Fruit fly (Drosophila melanogaster) whole organism, wandering third instar larva: ENCODE measurements around the gene wake.

Source experiments
- Abd-B ChIP-seq: fragments of >200 bp; optimal IDR thresholded peaks from 2 replicates; lab custom pipeline; 2017; ENCODE audit warnings: missing biosample characterization, missing genetic modification characterization
- CG32264 ChIP-seq: fragments of 200-800 bp; sonication (Bioruptor generic); optimal IDR thresholded peaks from 2 replicates; lab custom pipeline; 2016; ENCODE audit warnings: missing biosample characterization, missing genetic modification characterization
- CG9705 ChIP-seq: fragments of 200-800 bp; sonication (Bioruptor generic); optimal IDR thresholded peaks from 2 replicates; lab custom pipeline; 2018; ENCODE audit warnings: missing biosample characterization, mild to moderate bottlenecking, missing genetic modification characterization
- CrebA ChIP-seq: fragments of 200-800 bp; sonication (Bioruptor generic); optimal IDR thresholded peaks from 2 replicates; lab custom pipeline; 2016; ENCODE audit warnings: missing biosample characterization, mild to moderate bottlenecking, missing genetic modification characterization, borderline replicate concordance
- Dfd ChIP-seq: fragments of >200 bp; optimal IDR thresholded peaks from 2 replicates; lab custom pipeline; 2017; ENCODE audit warnings: missing biosample characterization, missing genetic modification characterization
- GATAd ChIP-seq: sonication (Bioruptor generic); optimal IDR thresholded peaks from 2 replicates; lab custom pipeline; 2016; ENCODE audit warnings: missing biosample characterization, missing genetic modification characterization
- HLH106 ChIP-seq: fragments of 200-800 bp; optimal IDR thresholded peaks from 3 replicates; lab custom pipeline; 2019; ENCODE audit warnings: missing biosample characterization, mild to moderate bottlenecking, missing genetic modification characterization, moderate library complexity
- Hnf4 ChIP-seq: fragments of 200-800 bp; sonication (Bioruptor generic); optimal IDR thresholded peaks from 2 replicates; lab custom pipeline; 2016; ENCODE audit warnings: missing biosample characterization, mild to moderate bottlenecking, missing genetic modification characterization
- Hr83 ChIP-seq: fragments of 200-300 bp; sonication (Bioruptor generic); optimal IDR thresholded peaks from 2 replicates; lab custom pipeline; 2016; ENCODE audit warnings: missing biosample characterization, mild to moderate bottlenecking, missing genetic modification characterization, moderate library complexity; ENCODE audit not compliant: poor library complexity, severe bottlenecking
- Jra ChIP-seq: sonication (Bioruptor generic); optimal IDR thresholded peaks from 2 replicates; lab custom pipeline; 2016; ENCODE audit warnings: missing biosample characterization, missing genetic modification characterization
- Mio ChIP-seq: sonication (Bioruptor generic); optimal IDR thresholded peaks from 2 replicates; lab custom pipeline; 2016; ENCODE audit warnings: missing biosample characterization, missing genetic modification characterization
- Myc ChIP-seq: fragments of >200 bp; optimal IDR thresholded peaks from 2 replicates; lab custom pipeline; 2017
- N ChIP-seq: fragments of >200 bp; optimal IDR thresholded peaks from 2 replicates; lab custom pipeline; 2018; ENCODE audit warnings: missing biosample characterization, missing external identifiers, missing genetic modification characterization
- Rel ChIP-seq, 2 experiments: fragments of 200-800 bp; sonication (Bioruptor generic) in 1 of 2; optimal IDR thresholded peaks; 2 replicates in 1 of 2; 3 replicates in 1 of 2; lab custom pipeline; 2016 to 2019; ENCODE audit warnings: mild to moderate bottlenecking in 2 of 2, missing biosample characterization in 2 of 2, missing genetic modification characterization in 2 of 2, moderate library complexity in 1 of 2
- Sp1 ChIP-seq: fragments of 200-800 bp; sonication (Bioruptor generic); optimal IDR thresholded peaks from 3 replicates; lab custom pipeline; 2019; ENCODE audit warnings: missing biosample characterization, mild to moderate bottlenecking, missing genetic modification characterization, moderate library complexity
- Vsx2 ChIP-seq: fragments of 200-300, 225-300 bp; sonication (Bioruptor generic); optimal IDR thresholded peaks from 2 replicates; lab custom pipeline; 2018; ENCODE audit warnings: missing biosample characterization, missing genetic modification characterization; ENCODE audit not compliant: partially characterized antibody
- br ChIP-seq: fragments of 200-800 bp; sonication (Bioruptor generic); optimal IDR thresholded peaks from 2 replicates; lab custom pipeline; 2016; ENCODE audit warnings: missing biosample characterization, missing genetic modification characterization
- brk ChIP-seq: fragments of 200-800 bp; sonication (Bioruptor generic); optimal IDR thresholded peaks from 2 replicates; lab custom pipeline; 2016; ENCODE audit warnings: missing biosample characterization, mild to moderate bottlenecking, missing genetic modification characterization
- dl ChIP-seq, 2 experiments: fragments of 175-275, 200-275 bp in 1 of 2; fragments of 200-275 bp in 1 of 2; sonication (Bioruptor generic); optimal IDR thresholded peaks; lab custom pipeline; 2018; ENCODE audit warnings: mild to moderate bottlenecking in 2 of 2, missing biosample characterization in 2 of 2, missing genetic modification characterization in 2 of 2, moderate library complexity in 2 of 2; ENCODE audit not compliant: partially characterized antibody in 2 of 2, insufficient read depth in 1 of 2
- dmrt93B ChIP-seq: fragments of 200-800 bp; sonication (Bioruptor generic); optimal IDR thresholded peaks from 2 replicates; lab custom pipeline; 2018; ENCODE audit warnings: missing biosample characterization, mild to moderate bottlenecking, missing genetic modification characterization
- foxo ChIP-seq, 2 experiments: fragments of 200-800 bp; sonication (Bioruptor generic); optimal IDR thresholded peaks; 2 replicates in 1 of 2; 3 replicates in 1 of 2; lab custom pipeline; 2016 to 2017; ENCODE audit warnings: missing biosample characterization in 2 of 2, missing genetic modification characterization in 2 of 2
- fru ChIP-seq: fragments of 200-800 bp; sonication (Bioruptor generic); optimal IDR thresholded peaks from 3 replicates; lab custom pipeline; 2016; ENCODE audit warnings: missing biosample characterization, mild to moderate bottlenecking, missing genetic modification characterization
- h ChIP-seq: fragments of 200-800 bp; sonication (Bioruptor generic); optimal IDR thresholded peaks from 3 replicates; lab custom pipeline; 2016; ENCODE audit warnings: missing biosample characterization, mild to moderate bottlenecking, missing genetic modification characterization
- jim ChIP-seq: fragments of 175-275, 200-325 bp; sonication (Bioruptor generic); optimal IDR thresholded peaks from 2 replicates; lab custom pipeline; 2016; ENCODE audit warnings: missing biosample characterization, mild to moderate bottlenecking, missing genetic modification characterization
- lola ChIP-seq: fragments of >200 bp; optimal IDR thresholded peaks from 2 replicates; lab custom pipeline; 2017; ENCODE audit warnings: missing biosample characterization, missing genetic modification characterization
- pan ChIP-seq: fragments of >200 bp; optimal IDR thresholded peaks from 2 replicates; lab custom pipeline; 2017
- rgr ChIP-seq: fragments of 200-800 bp; sonication (Bioruptor generic); optimal IDR thresholded peaks from 3 replicates; lab custom pipeline; 2016; ENCODE audit warnings: missing biosample characterization, mild to moderate bottlenecking, missing genetic modification characterization
- sage ChIP-seq: fragments of 200-800 bp; sonication (Bioruptor generic); optimal IDR thresholded peaks from 2 replicates; lab custom pipeline; 2016; ENCODE audit warnings: missing biosample characterization, mild to moderate bottlenecking, missing genetic modification characterization
- tai ChIP-seq: sonication (Bioruptor generic); optimal IDR thresholded peaks from 2 replicates; lab custom pipeline; 2016; ENCODE audit warnings: missing biosample characterization, missing genetic modification characterization
- usp ChIP-seq: fragments of >200 bp; optimal IDR thresholded peaks from 2 replicates; lab custom pipeline; 2017; ENCODE audit warnings: missing biosample characterization, missing genetic modification characterization
- woc ChIP-seq: sonication (Bioruptor generic); optimal IDR thresholded peaks from 2 replicates; lab custom pipeline; 2016; ENCODE audit warnings: missing biosample characterization, mild to moderate bottlenecking, missing genetic modification characterization

Gene wake

DNA sequence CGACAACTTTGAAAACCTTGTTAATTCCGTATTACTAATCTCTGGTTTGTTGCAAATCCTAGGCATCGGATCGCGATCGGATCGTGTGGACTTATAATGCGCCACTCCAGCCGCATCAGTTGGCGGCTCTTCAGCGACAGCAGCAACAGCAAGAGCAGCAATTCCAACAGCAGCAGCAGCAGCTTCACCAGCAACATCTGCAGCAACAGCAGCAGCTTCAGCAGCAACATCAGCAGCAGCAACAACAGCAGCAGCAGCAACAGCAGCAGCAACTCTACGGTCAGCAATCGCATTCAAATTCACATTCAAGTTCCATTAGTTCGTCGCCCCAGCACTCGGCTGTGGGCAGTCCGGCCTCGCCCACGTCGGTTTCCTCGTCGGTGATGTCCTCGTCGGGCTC, 36.8 kb upstream of the wake start:
- no peak for TF ChIP-seq fru (GFP tag; lab: Kevin White, UChicago)
- peak; percentile 90 for TF ChIP-seq Dfd (GFP tag; lab: Kevin White, UChicago)

DNA sequence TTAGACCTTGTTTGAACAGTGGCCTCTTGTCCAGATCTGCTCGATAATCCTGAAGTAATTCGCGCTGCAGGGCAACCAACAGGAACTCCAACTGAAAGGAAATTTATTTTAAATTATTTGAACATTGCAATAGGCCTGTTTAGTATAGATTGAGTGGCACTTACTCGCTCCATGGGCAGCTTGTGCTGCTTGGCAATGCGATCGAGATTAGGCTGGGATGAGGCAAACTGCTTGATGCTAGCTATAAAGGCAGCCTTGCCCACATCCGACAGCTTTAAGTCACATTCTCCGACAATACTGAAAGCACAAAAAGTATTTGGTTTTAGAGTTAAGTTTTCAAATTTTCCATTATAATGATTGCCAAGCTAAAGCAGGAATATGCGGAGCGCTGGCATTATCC, 30.4 kb upstream of the wake start, which contains the start of gene CG13843:
CG13843 (plus strand) TSS at position 301 of the 400 bp plus-strand sequence.
- TF ChIP-seq pan (lab: Kevin White, UChicago) (no peak), Rel (GFP tag; optimal IDR thresholded peaks at IDR 0.05; lab: Kevin White, UChicago) (no peak), Rel (tag; optimal IDR thresholded peaks at IDR 0.05; lab: Kevin White, UChicago) (no peak), CrebA (no peak), h (GFP tag; lab: Kevin White, UChicago) (no peak), CG9705 (GFP tag; lab: Kevin White, UChicago) (no peak), Mio (GFP tag; lab: Kevin White, UChicago) (no peak), dl (GFP tag; optimal IDR thresholded peaks at IDR 0.05; lab: Kevin White, UChicago; ENCODE audit: insufficient read depth in 1 of 2, partially characterized antibody in 2 of 2) (no peak), br (no peak), Hr83 (no peak), foxo (GFP tag; optimal IDR thresholded peaks at IDR 0.05; lab: Kevin White, UChicago) (no peak), Hnf4 (GFP tag; lab: Kevin White, UChicago) (no peak), woc (GFP tag; lab: Kevin White, UChicago) (no peak), rgr (GFP tag; lab: Kevin White, UChicago) (no peak)

- TF ChIP-seq Vsx2, result no peak
- TF ChIP-seq brk (GFP tag; lab: Kevin White, UChicago), result no peak
- no peak for TF ChIP-seq foxo (GFP tag; optimal IDR thresholded peaks at IDR 0.05; lab: Kevin White, UChicago)
Observed at dm6 chr3R:22613448-22613847, 26.2 kb upstream of the wake start, which contains the start of the genes CG31156 and mRRF2. CG31156 (minus strand) TSS chr3R:22613656. mRRF2 (plus strand) TSS chr3R:22613686.

- no peak for TF ChIP-seq usp
- no peak for TF ChIP-seq tai (GFP tag; lab: Kevin White, UChicago)
- no peak for TF ChIP-seq CG32264 (GFP tag; lab: Kevin White, UChicago)
- no peak for TF ChIP-seq HLH106 (tag; lab: Kevin White, UChicago)
- TF ChIP-seq Myc (lab: Kevin White, UChicago), result no peak
- TF ChIP-seq Sp1, result no peak
- TF ChIP-seq jim (GFP tag; lab: Kevin White, UChicago), result no peak
- no peak for TF ChIP-seq rgr (GFP tag; lab: Kevin White, UChicago)
- no peak for TF ChIP-seq sage (GFP tag; lab: Kevin White, UChicago)
- no peak for TF ChIP-seq dmrt93B
Observed at dm6 chr3R:22616211-22616610, 23.4 kb upstream of the wake start, which contains the start of gene CG31161. CG31161 (plus strand) TSS chr3R:22616511.

dm6 chr3R:22618280-22618679, 21.3 kb upstream of the wake start, which contains the start of gene mRpL45:
mRpL45 (plus strand) TSS chr3R:22618492.
- no peak for TF ChIP-seq pan (lab: Kevin White, UChicago)
- TF ChIP-seq Sp1, result no peak
- no peak for TF ChIP-seq usp
- no peak for TF ChIP-seq foxo (GFP tag; optimal IDR thresholded peaks at IDR 0.05; lab: Kevin White, UChicago)
- TF ChIP-seq Vsx2, result no peak
- no peak for TF ChIP-seq fru (GFP tag; lab: Kevin White, UChicago)
- no peak for TF ChIP-seq jim (GFP tag; lab: Kevin White, UChicago)
- no peak for TF ChIP-seq br
- TF ChIP-seq Abd-B (GFP tag; lab: Kevin White, UChicago), result no peak
- no peak for TF ChIP-seq Mio (GFP tag; lab: Kevin White, UChicago)
- no peak for TF ChIP-seq N (GFP tag; lab: Kevin White, UChicago)
- TF ChIP-seq GATAd (GFP tag; lab: Kevin White, UChicago), result no peak
- TF ChIP-seq lola (GFP tag; lab: Kevin White, UChicago), result no peak
- TF ChIP-seq Jra, result no peak
- no peak for TF ChIP-seq Rel (GFP tag; optimal IDR thresholded peaks at IDR 0.05; lab: Kevin White, UChicago)
- no peak for TF ChIP-seq Rel (tag; optimal IDR thresholded peaks at IDR 0.05; lab: Kevin White, UChicago)
- TF ChIP-seq Dfd (GFP tag; lab: Kevin White, UChicago), result no peak
